Worm (Caenorhabditis elegans) whole organism, mixed stage, embryonic: Measurements from ENCODE around the gene flp-6.

Experiments
- M03D4.4 ChIP-seq: sonication (generic microtip); optimal IDR thresholded peaks from 2 replicates; lab custom pipeline; 2017; ENCODE audit warnings: mild to moderate bottlenecking, missing genetic modification characterization, missing compliant biosample characterization
- bed-3 ChIP-seq: fragments of 200-800 bp; sonication (Bioruptor generic); optimal IDR thresholded peaks from 3 replicates; lab custom pipeline; 2018; ENCODE audit warnings: mild to moderate bottlenecking, missing genetic modification characterization, moderate library complexity, missing compliant biosample characterization
- blmp-1 ChIP-seq: fragments of 150-350 bp; optimal IDR thresholded peaks from 2 replicates; lab custom pipeline; 2014; ENCODE audit warnings: missing biosample characterization, missing genetic modification characterization
- ceh-39 ChIP-seq: fragments of 150-350 bp; optimal IDR thresholded peaks from 2 replicates; lab custom pipeline; 2014; ENCODE audit warnings: missing biosample characterization, missing genetic modification characterization
- ceh-43 ChIP-seq: fragments of 200-800 bp; sonication (Bioruptor generic); optimal IDR thresholded peaks from 2 replicates; lab custom pipeline; 2018; ENCODE audit warnings: mild to moderate bottlenecking, missing genetic modification characterization, moderate library complexity, missing compliant biosample characterization
- ces-1 ChIP-seq: fragments of 150-350 bp; optimal IDR thresholded peaks from 2 replicates; lab custom pipeline; 2014; ENCODE audit warnings: missing biosample characterization, missing genetic modification reagents, missing genetic modification characterization
- cnd-1 ChIP-seq: fragments of 200-800 bp; sonication (Bioruptor generic); optimal IDR thresholded peaks from 2 replicates; lab custom pipeline; 2018; ENCODE audit warnings: mild to moderate bottlenecking, missing genetic modification characterization, missing compliant biosample characterization
- drap-1 ChIP-seq: fragments of 200-800 bp; sonication (Bioruptor generic); optimal IDR thresholded peaks from 3 replicates; lab custom pipeline; 2018; ENCODE audit warnings: mild to moderate bottlenecking, missing genetic modification characterization, missing compliant biosample characterization
- elt-1 ChIP-seq: sonication (generic microtip); optimal IDR thresholded peaks from 2 replicates; lab custom pipeline; 2017; ENCODE audit warnings: missing genetic modification characterization, mild to moderate bottlenecking, missing compliant biosample characterization, antibody characterized with exemption, moderate library complexity, borderline replicate concordance; ENCODE audit not compliant: insufficient read depth
- elt-3 ChIP-seq: fragments of 150-350 bp; optimal IDR thresholded peaks from 2 replicates; lab custom pipeline; 2014; ENCODE audit warnings: missing biosample characterization, missing genetic modification characterization
- flh-1 ChIP-seq: fragments of 200-800 bp; sonication (Bioruptor generic); optimal IDR thresholded peaks from 2 replicates; lab custom pipeline; 2018; ENCODE audit warnings: mild to moderate bottlenecking, missing genetic modification characterization, moderate library complexity, missing compliant biosample characterization
- ham-2 ChIP-seq: fragments of 200-800 bp; sonication (Bioruptor generic); optimal IDR thresholded peaks from 2 replicates; lab custom pipeline; 2018; ENCODE audit warnings: mild to moderate bottlenecking, missing genetic modification characterization, missing compliant biosample characterization
- hlh-1 ChIP-seq: fragments of 150-350 bp; optimal IDR thresholded peaks from 2 replicates; lab custom pipeline; 2014; ENCODE audit warnings: missing biosample characterization, missing genetic modification reagents, missing genetic modification characterization
- lin-13 ChIP-seq: fragments of 150-350 bp; optimal IDR thresholded peaks from 2 replicates; lab custom pipeline; 2014; ENCODE audit warnings: missing biosample characterization, missing genetic modification characterization
- mab-5 ChIP-seq: fragments of 150-350 bp; optimal IDR thresholded peaks from 2 replicates; lab custom pipeline; 2014; ENCODE audit warnings: missing biosample characterization, missing genetic modification characterization
- mep-1 ChIP-seq: fragments of 150-350 bp; optimal IDR thresholded peaks from 2 replicates; lab custom pipeline; 2017; ENCODE audit warnings: missing biosample characterization, missing genetic modification reagents, missing genetic modification characterization, inconsistent platforms
- mls-2 ChIP-seq: sonication (generic microtip); optimal IDR thresholded peaks from 2 replicates; lab custom pipeline; 2016; ENCODE audit warnings: mild to moderate bottlenecking, missing genetic modification characterization, moderate library complexity, missing compliant biosample characterization
- nhr-12 ChIP-seq: fragments of 150-350 bp; optimal IDR thresholded peaks from 2 replicates; lab custom pipeline; 2014; ENCODE audit warnings: missing biosample characterization, missing genetic modification characterization
- nhr-2 ChIP-seq: fragments of 150-350 bp; optimal IDR thresholded peaks from 2 replicates; lab custom pipeline; 2014; ENCODE audit warnings: missing biosample characterization, missing genetic modification characterization
- nhr-237 ChIP-seq: fragments of 150-350 bp; optimal IDR thresholded peaks from 2 replicates; lab custom pipeline; 2014; ENCODE audit warnings: missing biosample characterization, missing genetic modification characterization
- nhr-28 ChIP-seq: fragments of 150-350 bp; optimal IDR thresholded peaks from 2 replicates; lab custom pipeline; 2014; ENCODE audit warnings: missing biosample characterization, missing genetic modification characterization
- nhr-76 ChIP-seq: sonication (generic microtip); optimal IDR thresholded peaks from 2 replicates; lab custom pipeline; 2017; ENCODE audit warnings: missing biosample characterization, missing genetic modification characterization
- pha-4 ChIP-seq: fragments of 150-350 bp; optimal IDR thresholded peaks from 2 replicates; lab custom pipeline; 2018; ENCODE audit warnings: missing biosample characterization, missing genetic modification reagents, missing genetic modification characterization
- sem-2 ChIP-seq: fragments of 200-800 bp; sonication (Bioruptor generic); optimal IDR thresholded peaks from 2 replicates; lab custom pipeline; 2018; ENCODE audit warnings: mild to moderate bottlenecking, missing genetic modification characterization, missing compliant biosample characterization
- tbx-8 ChIP-seq: fragments of 200-800 bp; sonication (Bioruptor generic); optimal IDR thresholded peaks from 2 replicates; lab custom pipeline; 2018; ENCODE audit warnings: mild to moderate bottlenecking, missing genetic modification characterization, moderate library complexity, missing compliant biosample characterization
- unc-120 ChIP-seq: sonication (generic microtip); optimal IDR thresholded peaks from 2 replicates; lab custom pipeline; 2017; ENCODE audit warnings: missing genetic modification characterization, missing compliant biosample characterization; ENCODE audit not compliant: poor library complexity, severe bottlenecking
- unc-39 ChIP-seq: fragments of 150-350 bp; optimal IDR thresholded peaks from 2 replicates; lab custom pipeline; 2014; ENCODE audit warnings: missing biosample characterization, missing genetic modification characterization
- unc-62 ChIP-seq: fragments of 150-350 bp; optimal IDR thresholded peaks from 2 replicates; lab custom pipeline; 2014; ENCODE audit warnings: missing biosample characterization, missing genetic modification reagents, missing genetic modification characterization
- zip-8 ChIP-seq: fragments of 150-350 bp; optimal IDR thresholded peaks from 2 replicates; lab custom pipeline; 2014; ENCODE audit warnings: missing biosample characterization, missing genetic modification characterization
- ztf-11 ChIP-seq: fragments of 150-350 bp; optimal IDR thresholded peaks from 2 replicates; lab custom pipeline; 2014; ENCODE audit warnings: missing biosample characterization, missing genetic modification characterization

The flp-6 gene

DNA sequence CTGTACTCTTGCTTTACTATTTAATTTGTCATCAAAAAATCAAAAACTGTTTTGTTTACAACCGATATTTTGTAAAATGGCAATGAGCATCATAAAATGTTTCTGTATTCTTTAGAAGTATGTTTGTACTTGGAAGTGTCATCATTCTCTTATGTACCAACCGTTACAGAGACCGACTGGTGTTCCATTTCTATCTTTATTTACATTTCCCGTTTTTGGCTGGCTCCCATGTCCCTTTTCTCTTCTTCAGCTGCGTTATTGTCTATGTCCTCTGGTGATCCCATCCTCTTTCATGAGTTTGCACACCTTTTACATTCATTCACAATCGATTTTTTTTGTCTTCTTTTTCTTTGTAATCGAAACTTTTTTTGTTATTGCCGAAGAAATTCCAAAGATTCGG lies 20.3 kb upstream of the flp-6 start:
- TF ChIP-seq ces-1 (no peak), ceh-43 (GFP tag; lab: Kevin White, UChicago) (no peak), pha-4 (peak; percentile 77), nhr-2 (tag; lab: Kevin White, UChicago) (no peak), unc-120 (tag; lab: Kevin White, UChicago) (no peak)

DNA sequence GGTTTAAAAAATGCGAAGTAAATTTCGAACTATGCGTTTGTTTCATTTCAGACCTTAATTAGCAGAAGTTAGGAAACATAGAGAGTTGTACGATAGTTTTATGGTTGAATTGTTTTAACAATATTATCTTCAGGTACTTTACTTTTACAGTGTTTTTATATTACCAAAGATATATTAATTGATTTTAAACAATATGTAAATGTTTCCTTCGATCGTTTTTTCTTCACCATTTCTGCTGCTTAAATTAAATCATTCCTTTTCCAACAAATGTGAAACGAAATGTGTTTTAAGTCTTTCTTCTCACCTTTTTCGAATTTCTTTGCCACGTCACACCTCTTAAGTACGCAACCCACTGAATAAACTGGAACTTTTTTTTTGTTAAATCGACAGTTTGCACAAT lies 18.4 kb upstream of the flp-6 start:
- TF ChIP-seq unc-120 (tag; lab: Kevin White, UChicago): no peak
- TF ChIP-seq ham-2 (GFP tag; lab: Kevin White, UChicago): no peak
- no peak for TF ChIP-seq lin-13 (tag; lab: Kevin White, UChicago)
- no peak for TF ChIP-seq nhr-12 (tag; lab: Kevin White, UChicago)
- no peak for TF ChIP-seq sem-2 (GFP tag; lab: Kevin White, UChicago)

DNA sequence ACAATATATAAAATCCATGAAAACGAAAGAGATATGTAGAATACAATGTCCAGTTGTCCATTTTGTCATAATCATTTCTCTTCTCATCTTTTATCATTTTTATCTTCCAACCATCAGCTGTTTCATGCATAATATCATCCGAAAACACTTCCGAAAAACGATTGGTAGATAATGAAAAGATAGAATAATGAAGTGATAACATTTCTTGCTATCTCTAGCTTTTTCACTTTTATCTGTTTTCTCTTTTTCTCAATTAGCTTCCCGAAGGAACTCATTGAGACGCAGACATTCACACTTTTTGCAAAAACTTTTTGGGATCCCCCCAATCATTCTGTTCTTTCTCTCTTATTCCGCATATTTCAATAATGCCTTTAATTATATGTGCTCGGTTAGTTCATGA lies 17.8 kb upstream of the flp-6 start:
- TF ChIP-seq unc-62 (peak; percentile 36), ceh-39 (no peak), elt-3 (tag; lab: Kevin White, UChicago) (peak; percentile 33), unc-120 (tag; lab: Kevin White, UChicago) (peak; percentile 44), mab-5 (tag; lab: Kevin White, UChicago) (peak; percentile 28), ham-2 (GFP tag; lab: Kevin White, UChicago) (peak; percentile 32), zip-8 (no peak), blmp-1 (peak; percentile 86)

DNA sequence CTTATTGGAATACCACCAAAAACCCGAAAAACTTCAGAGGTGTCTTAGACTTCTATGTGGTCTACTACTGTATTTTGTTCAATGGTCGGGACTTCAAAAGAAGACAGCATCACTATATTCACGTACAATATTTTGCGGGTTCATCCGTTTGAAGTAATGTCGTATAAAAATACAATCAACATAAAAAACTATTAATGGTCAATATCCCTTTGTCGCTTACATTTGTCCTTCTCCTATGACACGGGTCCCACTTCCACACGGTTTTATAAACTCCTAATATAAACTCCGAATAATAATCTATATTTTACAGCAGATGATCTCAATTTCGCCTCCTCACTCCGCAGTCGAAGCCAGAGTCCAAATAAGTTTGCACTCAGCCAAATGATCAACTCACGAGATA lies 14.2 kb upstream of the flp-6 start:
- TF ChIP-seq bed-3 (GFP tag; lab: Kevin White, UChicago) (no peak), ces-1 (no peak), unc-39 (no peak), hlh-1 (tag; lab: Kevin White, UChicago) (no peak), sem-2 (GFP tag; lab: Kevin White, UChicago) (no peak), mep-1 (tag; lab: Kevin White, UChicago) (no peak), ztf-11 (tag; lab: Kevin White, UChicago) (no peak), nhr-28 (tag; lab: Kevin White, UChicago) (no peak)
- TF ChIP-seq, all 35 proteins: peak for 0

DNA sequence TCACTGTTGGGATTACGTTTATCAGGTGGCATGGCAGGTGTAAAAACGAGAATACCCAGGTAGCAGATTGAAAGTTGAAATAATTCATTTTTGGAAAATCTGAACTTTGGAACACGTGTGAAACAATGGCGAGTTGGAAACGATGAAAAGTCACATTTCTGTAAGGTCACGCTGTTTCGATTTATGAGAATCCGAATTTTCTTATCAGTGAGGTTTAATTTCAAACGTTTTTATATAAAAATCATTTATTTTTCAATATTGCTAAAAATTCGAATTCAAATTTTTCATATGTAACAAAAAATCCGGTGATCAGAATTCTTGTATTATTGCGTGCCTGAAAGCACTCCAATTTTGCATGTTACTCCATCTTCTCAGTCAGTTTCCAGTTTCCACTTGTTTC lies 9.2 kb upstream of the flp-6 start, which contains the start of gene F07D3.3:
Gene F07D3.3 (minus strand): TSS at position 101 of the 400 bp plus-strand sequence.
- TF ChIP-seq unc-120 (tag; lab: Kevin White, UChicago) (no peak), ceh-39 (no peak), tbx-8 (GFP tag; lab: Kevin White, UChicago) (no peak), pha-4 (no peak), hlh-1 (tag; lab: Kevin White, UChicago) (no peak), ham-2 (GFP tag; lab: Kevin White, UChicago) (no peak), unc-62 (no peak), ces-1 (no peak)

DNA sequence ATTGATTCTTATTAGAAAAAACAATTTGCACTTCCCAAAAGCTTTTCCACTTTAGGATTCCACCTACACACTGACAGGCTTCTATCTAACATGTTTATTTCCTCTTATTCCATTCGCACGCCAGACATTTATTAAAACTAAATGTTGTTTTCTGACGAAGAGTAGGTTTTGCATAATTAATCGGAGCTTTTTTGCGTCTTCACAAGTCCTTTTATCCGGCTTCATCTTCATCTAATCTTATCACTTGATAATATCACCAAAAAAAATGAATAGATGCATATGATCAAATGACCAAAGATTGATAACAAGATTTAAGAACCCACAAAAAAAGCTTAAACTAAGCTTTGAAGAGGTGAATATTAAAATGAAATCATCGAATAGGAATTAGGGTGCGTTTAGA lies 6.2 kb upstream of the flp-6 start:
- TF ChIP-seq unc-62 (no peak), nhr-76 (no peak), drap-1 (GFP tag; lab: Kevin White, UChicago) (no peak), tbx-8 (GFP tag; lab: Kevin White, UChicago) (no peak), zip-8 (no peak), flh-1 (GFP tag; lab: Kevin White, UChicago) (no peak), mls-2 (tag; lab: Kevin White, UChicago) (no peak), ham-2 (GFP tag; lab: Kevin White, UChicago) (no peak), hlh-1 (tag; lab: Kevin White, UChicago) (no peak), unc-120 (tag; lab: Kevin White, UChicago) (no peak)
- TF ChIP-seq, all 35 proteins: peak for 0

DNA sequence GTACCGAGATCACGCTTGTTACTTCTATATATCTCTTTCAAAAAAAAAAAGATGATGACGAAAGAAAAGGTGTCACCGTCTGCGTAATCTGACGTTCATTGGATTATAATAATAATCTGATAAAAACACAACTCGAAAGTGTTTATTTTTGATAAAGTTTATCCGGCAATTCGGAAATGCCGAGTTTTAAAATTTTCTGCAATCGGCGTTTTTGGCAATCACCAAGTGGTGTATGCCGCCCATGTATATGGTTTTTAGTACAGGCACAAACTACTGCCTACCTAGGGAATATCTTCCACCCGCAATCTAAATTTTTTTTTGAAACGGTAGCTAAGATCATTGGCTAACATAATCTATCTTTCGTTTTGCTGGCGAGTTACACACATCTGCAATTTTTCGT lies 2.1 kb downstream of the flp-6 start:
- no peak for TF ChIP-seq ztf-11 (tag; lab: Kevin White, UChicago)
- TF ChIP-seq tbx-8 (GFP tag; lab: Kevin White, UChicago): no peak
- no peak for TF ChIP-seq flh-1 (GFP tag; lab: Kevin White, UChicago)
- no peak for TF ChIP-seq mab-5 (tag; lab: Kevin White, UChicago)
- TF ChIP-seq nhr-28 (tag; lab: Kevin White, UChicago): no peak
- no peak for TF ChIP-seq nhr-237 (tag; lab: Kevin White, UChicago)
- TF ChIP-seq nhr-2 (tag; lab: Kevin White, UChicago): no peak
- no peak for TF ChIP-seq nhr-12 (tag; lab: Kevin White, UChicago)
- no peak for TF ChIP-seq M03D4.4 (tag; lab: Kevin White, UChicago)
- no peak for TF ChIP-seq mls-2 (tag; lab: Kevin White, UChicago)
- no peak for TF ChIP-seq ceh-39
- no peak for TF ChIP-seq cnd-1 (tag; lab: Kevin White, UChicago)
- TF ChIP-seq blmp-1: no peak
- no peak for TF ChIP-seq drap-1 (GFP tag; lab: Kevin White, UChicago)
- no peak for TF ChIP-seq hlh-1 (tag; lab: Kevin White, UChicago)
- no peak for TF ChIP-seq elt-1 (tag; lab: Kevin White, UChicago)
